Worm (Caenorhabditis elegans) whole organism, early embryonic: ENCODE measurements around the gene pdtf-1.

Experiments used
- B0310.2 ChIP-seq: sonication (generic microtip); optimal IDR thresholded peaks from 2 replicates; lab custom pipeline; 2016; ENCODE audit warnings: mild to moderate bottlenecking, missing genetic modification characterization, missing compliant biosample characterization
- F13C5.2 ChIP-seq: sonication (generic microtip); optimal IDR thresholded peaks from 2 replicates; lab custom pipeline; 2017; ENCODE audit warnings: mild to moderate bottlenecking, missing genetic modification characterization, inconsistent platforms, missing compliant biosample characterization
- aly-1 ChIP-seq: sonication (generic microtip); optimal IDR thresholded peaks from 2 replicates; lab custom pipeline; 2016; ENCODE audit warnings: missing genetic modification characterization, missing compliant biosample characterization
- ama-1 ChIP-seq: fragments of 150-350 bp; optimal IDR thresholded peaks from 2 replicates; lab custom pipeline; 2014
- ceh-13 ChIP-seq: fragments of 200-800 bp; sonication (Bioruptor generic); optimal IDR thresholded peaks from 2 replicates; lab custom pipeline; 2018; ENCODE audit warnings: mild to moderate bottlenecking, missing genetic modification characterization, missing compliant biosample characterization
- ceh-36 ChIP-seq: sonication (generic microtip); optimal IDR thresholded peaks from 2 replicates; lab custom pipeline; 2016; ENCODE audit warnings: missing genetic modification characterization, inconsistent platforms, missing compliant biosample characterization
- ets-7 ChIP-seq: sonication (generic microtip); optimal IDR thresholded peaks from 2 replicates; lab custom pipeline; 2016; ENCODE audit warnings: missing genotype, missing genetic modification characterization, missing compliant biosample characterization
- flt-1 ChIP-seq: fragments of 200-800 bp; sonication (Bioruptor generic); IDR thresholded peaks from 2 replicates; pipeline ENCODE4 v1.3.6; 2022; ENCODE audit warnings: missing genetic modification characterization, missing compliant biosample characterization
- hmbx-1 ChIP-seq: sonication (generic microtip); optimal IDR thresholded peaks from 2 replicates; lab custom pipeline; 2016; ENCODE audit warnings: mild to moderate bottlenecking, missing genetic modification characterization, missing compliant biosample characterization
- hmg-4 ChIP-seq: fragments of 200-800 bp; sonication (Bioruptor generic); optimal IDR thresholded peaks from 2 replicates; lab custom pipeline; 2018; ENCODE audit warnings: mild to moderate bottlenecking, missing genetic modification characterization, missing compliant biosample characterization
- hnd-1 ChIP-seq: sonication (generic microtip); optimal IDR thresholded peaks from 2 replicates; lab custom pipeline; 2016; ENCODE audit warnings: missing genetic modification characterization, missing compliant biosample characterization
- pes-1 ChIP-seq: fragments of 200-800 bp; sonication (Bioruptor generic); IDR thresholded peaks from 2 replicates; pipeline ENCODE4 v1.3.6; 2022; ENCODE audit warnings: missing genetic modification reagents, missing genetic modification characterization, missing compliant biosample characterization
- scrt-1 ChIP-seq: fragments of 200-800 bp; sonication (Bioruptor generic); IDR thresholded peaks from 2 replicates; pipeline ENCODE4 v1.3.6; 2022; ENCODE audit warnings: missing genetic modification characterization, missing compliant biosample characterization
- sea-1 ChIP-seq: fragments of 200-800 bp; sonication (Bioruptor generic); conservative IDR thresholded peaks from 2 replicates; pipeline ENCODE4 v1.3.6; 2022; ENCODE audit warnings: missing genetic modification characterization, missing compliant biosample characterization
- tbx-11 ChIP-seq: fragments of 200-800 bp; sonication (Bioruptor generic); IDR thresholded peaks from 2 replicates; pipeline ENCODE4 v1.3.6; 2022; ENCODE audit warnings: missing genetic modification characterization, missing compliant biosample characterization
- tbx-37 ChIP-seq: fragments of 200-800 bp; sonication (Bioruptor generic); conservative IDR thresholded peaks from 2 replicates; pipeline ENCODE4 v1.3.6; 2022; ENCODE audit warnings: missing genetic modification reagents, missing genetic modification characterization, missing compliant biosample characterization
- tra-4 ChIP-seq: sonication (generic microtip); optimal IDR thresholded peaks from 2 replicates; lab custom pipeline; 2017; ENCODE audit warnings: missing genetic modification characterization, missing compliant biosample characterization

Gene pdtf-1

DNA sequence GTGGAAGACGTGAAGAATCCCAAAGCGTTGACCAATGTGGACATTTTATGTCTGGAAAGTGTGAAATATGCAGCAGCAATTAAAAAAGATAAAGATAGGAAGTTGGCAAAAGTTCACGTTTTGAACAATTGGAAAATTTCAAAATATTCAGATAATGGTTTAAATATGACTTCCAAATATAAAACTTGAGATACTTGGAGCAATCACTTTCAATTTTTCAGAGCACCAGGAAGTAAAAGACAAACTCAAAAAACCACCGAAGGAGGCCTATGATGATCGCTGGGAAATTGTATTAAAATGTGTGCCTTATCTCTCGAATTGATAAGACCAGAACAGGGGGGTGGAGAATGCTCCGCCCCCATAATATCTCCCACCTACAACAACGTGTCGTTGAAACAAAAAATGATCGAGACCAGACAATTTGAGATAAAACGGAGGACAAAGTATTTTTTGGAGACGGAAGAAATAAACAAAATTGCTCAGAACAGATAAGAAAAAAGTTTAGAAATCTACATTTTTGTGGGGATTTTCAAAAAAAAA is 18.9 kb downstream of the pdtf-1 start, which contains the start of gene eppl-1:
Gene eppl-1, minus strand, starts transcription at position 51 of the 540 bp plus-strand sequence.
- TF ChIP-seq hnd-1 (tag; lab: Kevin White, UChicago), result no peak
- TF ChIP-seq hmbx-1, result no peak
- TF ChIP-seq ceh-36, result no peak
- no peak for TF ChIP-seq scrt-1 (GFP tag; lab: Robert Waterston, UW)
- TF ChIP-seq pes-1 (GFP tag; lab: Robert Waterston, UW), result no peak
- no peak for TF ChIP-seq B0310.2
- no peak for TF ChIP-seq ama-1 (lab: Kevin White, UChicago)
- no peak for TF ChIP-seq tra-4 (tag; lab: Kevin White, UChicago)
- no peak for TF ChIP-seq F13C5.2 (tag; lab: Kevin White, UChicago)
- TF ChIP-seq sea-1 (GFP tag; lab: Robert Waterston, UW), result no peak
- no peak for TF ChIP-seq aly-1 (tag; lab: Kevin White, UChicago)
- TF ChIP-seq tbx-37 (GFP tag; lab: Robert Waterston, UW), result no peak
- TF ChIP-seq flt-1 (GFP tag; lab: Robert Waterston, UW), result no peak
- TF ChIP-seq tbx-11, result no peak
- TF ChIP-seq hmg-4 (GFP tag; lab: Kevin White, UChicago), result no peak
- TF ChIP-seq ets-7 (tag; lab: Kevin White, UChicago), result no peak

- TF ChIP-seq tbx-37 (GFP tag; lab: Robert Waterston, UW) (no peak), aly-1 (tag; lab: Kevin White, UChicago) (no peak), hmbx-1 (no peak), pes-1 (GFP tag; lab: Robert Waterston, UW) (no peak), scrt-1 (GFP tag; lab: Robert Waterston, UW) (no peak), tra-4 (tag; lab: Kevin White, UChicago) (no peak), B0310.2 (no peak), ets-7 (tag; lab: Kevin White, UChicago) (no peak), ceh-36 (no peak), hmg-4 (GFP tag; lab: Kevin White, UChicago) (no peak), F13C5.2 (tag; lab: Kevin White, UChicago) (no peak), sea-1 (GFP tag; lab: Robert Waterston, UW) (no peak), hnd-1 (tag; lab: Kevin White, UChicago) (no peak), tbx-11 (no peak), ama-1 (lab: Kevin White, UChicago) (no peak), flt-1 (GFP tag; lab: Robert Waterston, UW) (no peak), ceh-13 (GFP tag; lab: Kevin White, UChicago) (no peak)
Observed at ce11 chrIV:8453178-8453577, 20.3 kb downstream of the pdtf-1 start.

- TF ChIP-seq ets-7 (tag; lab: Kevin White, UChicago) (no peak), tbx-11 (no peak), tra-4 (tag; lab: Kevin White, UChicago) (no peak), ceh-13 (GFP tag; lab: Kevin White, UChicago) (no peak), F13C5.2 (tag; lab: Kevin White, UChicago) (no peak), ceh-36 (no peak), hmg-4 (GFP tag; lab: Kevin White, UChicago) (no peak), hnd-1 (tag; lab: Kevin White, UChicago) (no peak), sea-1 (GFP tag; lab: Robert Waterston, UW) (no peak), tbx-37 (GFP tag; lab: Robert Waterston, UW) (no peak), B0310.2 (no peak)
Observed at ce11 chrIV:8454076-8454475, 21.2 kb downstream of the pdtf-1 start.

ce11 chrIV:8456899-8457298 is 24.1 kb downstream of the pdtf-1 start, which contains the start of gene syx-4:
Gene syx-4, plus strand, starts transcription at chrIV:8457280.
- no peak for TF ChIP-seq aly-1 (tag; lab: Kevin White, UChicago)
- TF ChIP-seq B0310.2, result no peak
- no peak for TF ChIP-seq ceh-13 (GFP tag; lab: Kevin White, UChicago)
- TF ChIP-seq ets-7 (tag; lab: Kevin White, UChicago), result no peak
- no peak for TF ChIP-seq F13C5.2 (tag; lab: Kevin White, UChicago)
- TF ChIP-seq scrt-1 (GFP tag; lab: Robert Waterston, UW), result no peak
- no peak for TF ChIP-seq ceh-36
- TF ChIP-seq tra-4 (tag; lab: Kevin White, UChicago), result no peak
- no peak for TF ChIP-seq flt-1 (GFP tag; lab: Robert Waterston, UW)
- TF ChIP-seq tbx-37 (GFP tag; lab: Robert Waterston, UW), result no peak
- no peak for TF ChIP-seq sea-1 (GFP tag; lab: Robert Waterston, UW)
- no peak for TF ChIP-seq ama-1 (lab: Kevin White, UChicago)
- TF ChIP-seq hnd-1 (tag; lab: Kevin White, UChicago), result no peak
- TF ChIP-seq pes-1 (GFP tag; lab: Robert Waterston, UW), result no peak
- TF ChIP-seq hmg-4 (GFP tag; lab: Kevin White, UChicago), result no peak
- no peak for TF ChIP-seq hmbx-1
- no peak for TF ChIP-seq tbx-11

DNA sequence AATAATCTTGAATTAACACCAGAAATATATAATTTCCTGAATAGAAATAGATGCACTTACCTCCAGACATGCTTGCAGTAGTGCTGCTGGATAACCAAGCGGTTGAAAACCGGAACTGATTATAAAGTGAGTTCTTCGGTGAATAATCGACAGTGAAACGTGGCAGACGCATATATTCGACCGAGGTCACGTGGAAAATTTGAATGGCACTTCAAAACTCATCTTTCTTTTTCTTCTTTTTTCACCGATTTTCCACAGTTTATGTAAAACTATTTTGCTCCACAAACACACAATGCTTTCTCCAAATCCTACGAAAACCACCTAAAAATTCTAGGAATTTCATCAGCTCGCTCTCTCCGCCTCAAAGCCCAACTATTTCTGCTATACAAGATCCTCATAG is 27.4 kb downstream of the pdtf-1 start, which contains the start of gene ant-1.4:
Gene ant-1.4, minus strand, starts transcription at position 101 of the 400 bp plus-strand sequence.
- TF ChIP-seq sea-1 (GFP tag; lab: Robert Waterston, UW) (no peak), F13C5.2 (tag; lab: Kevin White, UChicago) (no peak), scrt-1 (GFP tag; lab: Robert Waterston, UW) (no peak), ets-7 (tag; lab: Kevin White, UChicago) (no peak), aly-1 (tag; lab: Kevin White, UChicago) (no peak), ceh-13 (GFP tag; lab: Kevin White, UChicago) (no peak), flt-1 (GFP tag; lab: Robert Waterston, UW) (no peak), tra-4 (tag; lab: Kevin White, UChicago) (no peak), ama-1 (lab: Kevin White, UChicago) (no peak), tbx-11 (no peak)

- no peak for TF ChIP-seq ama-1 (lab: Kevin White, UChicago)
- no peak for TF ChIP-seq F13C5.2 (tag; lab: Kevin White, UChicago)
- no peak for TF ChIP-seq hmg-4 (GFP tag; lab: Kevin White, UChicago)
- TF ChIP-seq ets-7 (tag; lab: Kevin White, UChicago), result no peak
- TF ChIP-seq B0310.2, result no peak
Observed at ce11 chrIV:8461177-8461576, 28.3 kb downstream of the pdtf-1 start.

ce11 chrIV:8462376-8462775 is 29.5 kb downstream of the pdtf-1 start:
- no peak for TF ChIP-seq F13C5.2 (tag; lab: Kevin White, UChicago)
- no peak for TF ChIP-seq ceh-36
- TF ChIP-seq scrt-1 (GFP tag; lab: Robert Waterston, UW), result no peak
- TF ChIP-seq ceh-13 (GFP tag; lab: Kevin White, UChicago), result no peak
- TF ChIP-seq tbx-37 (GFP tag; lab: Robert Waterston, UW), result no peak
- TF ChIP-seq B0310.2, result no peak
- no peak for TF ChIP-seq tbx-11
- TF ChIP-seq flt-1 (GFP tag; lab: Robert Waterston, UW), result no peak
- TF ChIP-seq tra-4 (tag; lab: Kevin White, UChicago), result no peak
- no peak for TF ChIP-seq hmg-4 (GFP tag; lab: Kevin White, UChicago)
- no peak for TF ChIP-seq hmbx-1
